Worm (Caenorhabditis elegans): Measurements from ENCODE around the gene ags-3.

The ags-3 gene

DNA sequence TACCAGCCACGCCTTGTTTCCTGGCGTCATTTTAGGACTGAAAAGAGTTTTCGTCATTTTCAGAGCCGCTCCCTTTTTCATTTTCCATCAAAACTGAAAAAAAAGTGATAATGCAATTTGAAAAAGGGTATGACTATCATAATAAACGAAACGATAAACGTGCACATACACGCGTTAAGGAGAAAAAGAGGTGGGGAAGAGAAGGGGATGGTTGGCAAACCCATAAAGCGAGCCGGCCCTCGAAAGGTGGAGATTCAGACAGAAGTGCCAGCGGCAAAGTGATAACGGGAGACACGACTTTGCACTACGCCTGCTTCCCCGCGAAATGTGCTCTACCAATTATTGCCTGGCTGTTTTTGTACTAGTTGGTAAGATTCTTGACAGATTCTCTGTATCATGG is 50.6 kb downstream of the ags-3 start, which contains the start of gene nspg-14:
TSS of gene nspg-14 (plus strand) at position 250 of the 400 bp plus-strand sequence.
- TF ChIP-seq nfyb-1 (GFP tag; IDR thresholded peaks at IDR 0.05) (0 out of 2 replicates have a peak, but pooled peaks have one; percentile 51), nhr-80 (tag; optimal IDR thresholded peaks at IDR 0.05) (peak; percentile 89), fkh-3 (tag; optimal IDR thresholded peaks at IDR 0.05) (no peak), dox-1 (GFP tag; IDR thresholded peaks at IDR 0.05) (peak; percentile 66), Y67H2A.10 (GFP tag; conservative IDR thresholded peaks at IDR 0.05) (no peak), ets-4 (GFP tag; optimal IDR thresholded peaks at IDR 0.05) (peak; percentile 8), let-607 (tag; optimal IDR thresholded peaks at IDR 0.05) (peak in 1 of 2 experiments; percentile 7), pbrm-1 (GFP tag; IDR thresholded peaks at IDR 0.05) (no peak), tbp1 (GFP tag; optimal IDR thresholded peaks at IDR 0.05) (peak; percentile 6)

DNA sequence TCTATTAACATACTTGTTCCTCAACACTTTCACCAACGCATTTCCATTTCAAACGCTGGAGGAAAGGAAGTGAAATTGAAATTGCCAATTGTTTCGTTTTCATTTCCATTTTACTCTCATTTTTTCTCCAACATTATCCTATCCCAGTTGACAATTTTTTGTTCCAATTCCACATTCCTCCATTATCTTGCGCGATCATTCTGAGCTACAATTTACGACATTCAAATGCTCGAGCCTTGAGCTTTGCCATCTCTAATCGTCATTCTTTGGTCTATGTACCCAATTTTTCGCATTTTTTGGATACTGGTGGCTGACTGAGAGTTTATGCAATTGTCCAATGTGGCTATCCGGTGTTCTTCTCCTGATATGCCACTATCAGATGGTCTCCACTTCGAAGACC is 53.8 kb downstream of the ags-3 start, which contains the start of gene Y34B4A.10:
TSS of gene Y34B4A.10 (plus strand) at position 301 of the 400 bp plus-strand sequence.
- TF ChIP-seq ceh-91 (GFP tag; IDR thresholded peaks at IDR 0.05) = no peak
- no peak for TF ChIP-seq ets-4 (GFP tag; optimal IDR thresholded peaks at IDR 0.05)

DNA sequence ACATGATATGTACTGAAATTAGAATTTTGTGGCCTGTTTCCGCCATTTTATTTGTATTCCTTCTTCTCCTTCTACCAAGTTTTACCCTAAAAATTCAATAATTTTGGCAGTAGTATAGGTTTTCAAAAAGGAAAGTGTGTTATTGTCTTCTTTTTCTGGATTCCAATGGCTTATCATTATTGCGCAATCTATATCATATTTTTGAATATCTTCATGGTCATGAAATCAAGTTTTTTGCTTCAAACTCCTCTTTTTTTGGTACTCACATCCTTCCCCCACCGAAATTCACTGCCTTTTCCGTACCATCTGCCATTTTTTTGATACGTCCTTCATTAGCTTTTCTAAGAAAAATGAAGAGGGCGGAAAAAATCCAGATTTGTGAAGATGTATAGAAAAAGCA is 54.6 kb downstream of the ags-3 start:
- TF ChIP-seq efl-1 (GFP tag; optimal IDR thresholded peaks at IDR 0.05) (no peak), madf-10 (tag; optimal IDR thresholded peaks at IDR 0.05) (no peak), snpc-1.1 (tag; optimal IDR thresholded peaks at IDR 0.05; ENCODE audit: insufficient read depth) (no peak), let-526 (GFP tag; IDR thresholded peaks at IDR 0.05) (no peak), nfyb-1 (GFP tag; IDR thresholded peaks at IDR 0.05) (no peak), cebp-2 (GFP tag; IDR thresholded peaks at IDR 0.05) (no peak), F39B2.1 (GFP tag; IDR thresholded peaks at IDR 0.05) (no peak), lsy-27 (tag; optimal IDR thresholded peaks at IDR 0.05; ENCODE audit: borderline replicate concordance, insufficient read depth) (no peak)

DNA sequence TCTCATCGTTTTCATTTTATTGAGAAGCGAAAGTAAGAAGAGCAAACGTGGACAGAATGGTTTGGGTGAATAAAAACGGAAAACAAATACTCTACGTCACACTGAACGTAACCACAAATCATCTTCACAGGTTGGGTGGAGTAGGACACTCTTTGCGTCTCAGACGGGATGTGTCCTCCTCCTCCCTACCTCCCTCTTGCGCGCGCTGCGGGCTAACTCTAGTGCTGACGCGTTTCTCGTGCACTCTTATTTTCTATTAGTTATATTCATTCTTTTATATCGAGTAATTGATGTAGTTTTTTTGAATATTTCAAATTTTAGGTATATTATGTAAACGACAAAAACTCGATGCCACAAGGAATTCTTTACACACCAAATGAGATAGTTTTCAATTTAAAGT is 59.4 kb downstream of the ags-3 start, which contains the start of gene Y34B4A.7:
TSS of gene Y34B4A.7 (plus strand) at position 297 of the 400 bp plus-strand sequence.
- TF ChIP-seq cebp-2 (GFP tag; IDR thresholded peaks at IDR 0.05) (no peak), ztf-22 (GFP tag; optimal IDR thresholded peaks at IDR 0.05) (no peak), ama-1 (optimal IDR thresholded peaks at IDR 0.05) (no peak), ama-1 (GFP tag; optimal IDR thresholded peaks at IDR 0.05) (no peak), gei-17 (GFP tag; optimal IDR thresholded peaks at IDR 0.05) (no peak), madf-8 (GFP tag; conservative IDR thresholded peaks at IDR 0.05) (no peak), hlh-26 (GFP tag; conservative IDR thresholded peaks at IDR 0.05) (no peak), ztf-26 (tag; optimal IDR thresholded peaks at IDR 0.05) (peak; percentile 9), ceh-100 (GFP tag; IDR thresholded peaks at IDR 0.05) (no peak), hsf-1 (GFP tag; IDR thresholded peaks at IDR 0.05) (no peak), efl-1 (GFP tag; optimal IDR thresholded peaks at IDR 0.05) (no peak), D2030.7 (GFP tag; IDR thresholded peaks at IDR 0.05) (no peak), rec-8 (tag; optimal IDR thresholded peaks at IDR 0.05) (no peak), bed-2 (GFP tag; IDR thresholded peaks at IDR 0.05) (no peak), mes-4 (tag; optimal IDR thresholded peaks at IDR 0.05) (no peak), nhr-120 (GFP tag; IDR thresholded peaks at IDR 0.05) (no peak), F55B11.4 (tag; optimal IDR thresholded peaks at IDR 0.05; ENCODE audit: borderline replicate concordance, insufficient read depth) (no peak), F33H1.4 (GFP tag; IDR thresholded peaks at IDR 0.05) (no peak), die-1 (tag; optimal IDR thresholded peaks at IDR 0.05) (no peak), lag-1 (GFP tag; IDR thresholded peaks at IDR 0.05) (no peak), snpc-4 (GFP tag; optimal IDR thresholded peaks at IDR 0.05) (no peak), snpc-4 (tag; optimal IDR thresholded peaks at IDR 0.05) (peak in 1 of 4 experiments; percentile 48), mcd-1 (GFP tag; IDR thresholded peaks at IDR 0.05) (peak; percentile 53), akir-1 (GFP tag; optimal IDR thresholded peaks at IDR 0.05) (no peak), T07F8.4 (tag; optimal IDR thresholded peaks at IDR 0.05) (no peak), K11D2.4 (GFP tag; IDR thresholded peaks at IDR 0.05) (no peak), let-607 (tag; optimal IDR thresholded peaks at IDR 0.05) (peak in 1 of 2 experiments; percentile 37), sptf-2 (GFP tag; optimal IDR thresholded peaks at IDR 0.05) (no peak), egrh-3 (GFP tag; IDR thresholded peaks at IDR 0.05) (no peak), nfya-1 (tag; optimal IDR thresholded peaks at IDR 0.05; ENCODE audit: borderline replicate concordance, insufficient read depth) (no peak)
